Worm (Caenorhabditis elegans): ENCODE data around the gene Y41E3.13.

ce11 chrIV:15028891-15029290, 29.2 kb upstream of the Y41E3.13 start, which contains the start of gene Y41E3.8:
- TF ChIP-seq klf-2 (GFP tag; conservative IDR thresholded peaks at IDR 0.05) (no peak), tab-1 (GFP tag; IDR thresholded peaks at IDR 0.05) (no peak), flt-1 (GFP tag; IDR thresholded peaks at IDR 0.05) (no peak), T22C8.4 (GFP tag; IDR thresholded peaks at IDR 0.05) (no peak), med-1 (GFP tag; optimal IDR thresholded peaks at IDR 0.05; ENCODE audit: insufficient read depth) (no peak), ref-1 (GFP tag; conservative IDR thresholded peaks at IDR 0.05) (no peak), ztf-29 (GFP tag; IDR thresholded peaks at IDR 0.05) (no peak), cog-1 (tag; optimal IDR thresholded peaks at IDR 0.05) (no peak)

Data from whole organism, midembryonic.